Fruit fly (Drosophila melanogaster) whole organism, embryonic: ENCODE data around the gene CG42542.

ENCODE experiments used
- ATbp ChIP-seq: fragments of 200-800 bp; sonication (Bioruptor generic); optimal IDR thresholded peaks from 2 replicates; lab custom pipeline; 2017; ENCODE audit warnings: missing biosample characterization, mild to moderate bottlenecking, missing genetic modification characterization, missing genetic modification reagents
- BEAF-32 ChIP-seq: fragments of 200-800 bp; sonication (Bioruptor generic); optimal IDR thresholded peaks from 3 replicates; lab custom pipeline; 2017; ENCODE audit warnings: missing biosample characterization, missing genetic modification characterization, mild to moderate bottlenecking, moderate library complexity, missing genetic modification reagents
- Bgb ChIP-seq: fragments of 200-800 bp; sonication (Bioruptor generic); IDR thresholded peaks from 2 replicates; pipeline ENCODE4 v1.3.6; 2022; ENCODE audit warnings: missing biosample characterization, missing genetic modification characterization; ENCODE audit not compliant: partially characterized antibody
- CG11093 ChIP-seq: fragments of 200-800 bp; sonication (Bioruptor generic); IDR thresholded peaks from 3 replicates; pipeline ENCODE4 v1.3.6; 2022; ENCODE audit warnings: missing biosample characterization, missing genetic modification characterization
- CG12219 ChIP-seq: fragments of 200-800 bp; sonication (Bioruptor generic); optimal IDR thresholded peaks from 3 replicates; lab custom pipeline; 2018; ENCODE audit warnings: missing biosample characterization, mild to moderate bottlenecking, missing genetic modification characterization
- CG12744 ChIP-seq: fragments of 200-800 bp; sonication (Bioruptor generic); optimal IDR thresholded peaks from 2 replicates; lab custom pipeline; 2016; ENCODE audit warnings: missing biosample characterization, missing genetic modification characterization
- CG13123 ChIP-seq: fragments of 200-800 bp; sonication (Bioruptor generic); optimal IDR thresholded peaks from 2 replicates; lab custom pipeline; 2016; ENCODE audit warnings: missing biosample characterization, missing genetic modification characterization
- CG13296 ChIP-seq: fragments of 200-800 bp; sonication (Bioruptor generic); optimal IDR thresholded peaks from 3 replicates; lab custom pipeline; 2018; ENCODE audit warnings: missing biosample characterization, mild to moderate bottlenecking, missing genetic modification characterization
- CG15073 ChIP-seq: fragments of 200-800 bp; sonication (Bioruptor generic); optimal IDR thresholded peaks from 2 replicates; lab custom pipeline; 2016; ENCODE audit warnings: missing biosample characterization, missing genetic modification characterization
- CG2129 ChIP-seq: fragments of 200-800 bp; sonication (Bioruptor generic); IDR thresholded peaks from 2 replicates; pipeline ENCODE4 v1.3.6; 2022; ENCODE audit warnings: missing biosample characterization, missing genetic modification characterization; ENCODE audit not compliant: partially characterized antibody
- CG31224 ChIP-seq: fragments of 200-800 bp; sonication (Bioruptor generic); IDR thresholded peaks from 2 replicates; pipeline ENCODE4 v1.3.6; 2022; ENCODE audit warnings: missing biosample characterization, missing genetic modification characterization
- CG3163 ChIP-seq: fragments of 200-800 bp; sonication (Bioruptor generic); optimal IDR thresholded peaks from 3 replicates; lab custom pipeline; 2016; ENCODE audit warnings: missing biosample characterization, missing genetic modification characterization
- CG3995 ChIP-seq: fragments of 200-800 bp; sonication (Bioruptor generic); optimal IDR thresholded peaks from 3 replicates; lab custom pipeline; 2016; ENCODE audit warnings: missing biosample characterization, missing genetic modification characterization
- CG43689 ChIP-seq: fragments of 200-800 bp; sonication (Bioruptor generic); IDR thresholded peaks from 2 replicates; pipeline ENCODE4 v1.3.6; 2022; ENCODE audit warnings: missing biosample characterization, missing genetic modification characterization
- CG4707 ChIP-seq: fragments of 200-800 bp; sonication (Bioruptor generic); optimal IDR thresholded peaks from 2 replicates; lab custom pipeline; 2018; ENCODE audit warnings: missing biosample characterization, mild to moderate bottlenecking, missing genetic modification characterization, moderate library complexity
- CG6813 ChIP-seq: fragments of 200-800 bp; sonication (Bioruptor generic); optimal IDR thresholded peaks from 2 replicates; lab custom pipeline; 2017; ENCODE audit warnings: missing biosample characterization, missing genetic modification characterization, mild to moderate bottlenecking, moderate library complexity, missing genetic modification reagents
- CG8359 ChIP-seq: fragments of 200-800 bp; sonication (Bioruptor generic); optimal IDR thresholded peaks from 2 replicates; lab custom pipeline; 2017; ENCODE audit warnings: missing biosample characterization, mild to moderate bottlenecking, missing genetic modification characterization, borderline replicate concordance
- CG8765 ChIP-seq: fragments of 200-800 bp; sonication (Bioruptor generic); IDR thresholded peaks from 2 replicates; pipeline ENCODE4 v1.3.6; 2022; ENCODE audit warnings: missing biosample characterization, missing genetic modification characterization
- Deaf1 ChIP-seq: fragments of 200-800 bp; optimal IDR thresholded peaks from 3 replicates; lab custom pipeline; 2019; ENCODE audit warnings: missing biosample characterization, mild to moderate bottlenecking, missing genetic modification characterization, moderate library complexity
- Dref ChIP-seq: fragments of 200-800 bp; sonication (Bioruptor generic); IDR thresholded peaks from 2 replicates; pipeline ENCODE4 v1.3.6; 2022; ENCODE audit warnings: missing biosample characterization, missing genetic modification characterization
- Eip74EF ChIP-seq, 2 experiments: fragments of 200-800 bp in 1 of 2; fragments of >200 bp in 1 of 2; sonication (Bioruptor generic) in 1 of 2; optimal IDR thresholded peaks; 2 replicates each; lab custom pipeline; 2017 to 2019; ENCODE audit warnings: missing biosample characterization in 2 of 2, missing genetic modification characterization in 2 of 2, mild to moderate bottlenecking in 1 of 2, moderate library complexity in 1 of 2
- HLH4C ChIP-seq: fragments of 200-800 bp; sonication (Bioruptor generic); IDR thresholded peaks from 3 replicates; pipeline ENCODE4 v1.3.6; 2022; ENCODE audit warnings: missing biosample characterization, missing genetic modification characterization; ENCODE audit not compliant: partially characterized antibody
- Hr3 ChIP-seq: fragments of 200-800 bp; sonication (Bioruptor generic); optimal IDR thresholded peaks from 3 replicates; lab custom pipeline; 2016; ENCODE audit warnings: missing biosample characterization, missing genetic modification characterization
- Hr39 ChIP-seq: fragments of >200 bp; optimal IDR thresholded peaks from 2 replicates; lab custom pipeline; 2017
- MESR4 ChIP-seq: fragments of 200-800 bp; sonication (Bioruptor generic); optimal IDR thresholded peaks from 2 replicates; lab custom pipeline; 2018; ENCODE audit warnings: missing biosample characterization, mild to moderate bottlenecking, missing genetic modification characterization, moderate library complexity
- MTF-1 ChIP-seq: fragments of 200-800 bp; sonication (Bioruptor generic); optimal IDR thresholded peaks from 2 replicates; lab custom pipeline; 2018; ENCODE audit warnings: missing biosample characterization, mild to moderate bottlenecking, missing genetic modification characterization, borderline replicate concordance
- Med ChIP-seq: fragments of 200-800 bp; sonication (Bioruptor generic); peaks from one replicate; lab custom pipeline; 2016; ENCODE audit warnings: missing biosample characterization, missing genetic modification characterization, mild to moderate bottlenecking, inconsistent platforms, moderate library complexity
- Optix ChIP-seq: fragments of 200-800 bp; sonication (Bioruptor generic); IDR thresholded peaks from 3 replicates; pipeline ENCODE4 v1.3.6; 2022; ENCODE audit warnings: missing biosample characterization, missing genetic modification characterization
- Sox100B ChIP-seq: fragments of 200-800 bp; sonication (Bioruptor generic); optimal IDR thresholded peaks from 3 replicates; lab custom pipeline; 2018; ENCODE audit warnings: missing biosample characterization, mild to moderate bottlenecking, missing genetic modification characterization
- Vsx1 ChIP-seq: fragments of 200-800 bp; sonication (Bioruptor generic); optimal IDR thresholded peaks from 2 replicates; lab custom pipeline; 2017; ENCODE audit warnings: missing biosample characterization, mild to moderate bottlenecking, missing genetic modification characterization, missing genetic modification reagents
- amos ChIP-seq: fragments of 200-800 bp; sonication (Bioruptor generic); IDR thresholded peaks from 2 replicates; pipeline ENCODE4 v1.3.6; 2022; ENCODE audit warnings: missing biosample characterization, missing genetic modification characterization; ENCODE audit not compliant: partially characterized antibody
- az2 ChIP-seq: fragments of 200-800 bp; sonication (Bioruptor generic); optimal IDR thresholded peaks from 3 replicates; lab custom pipeline; 2016; ENCODE audit warnings: missing biosample characterization, missing genetic modification characterization
- bcd ChIP-seq: fragments of 200-800 bp; sonication (Bioruptor generic); optimal IDR thresholded peaks from 2 replicates; lab custom pipeline; 2017; ENCODE audit warnings: missing biosample characterization, mild to moderate bottlenecking, missing genetic modification characterization
- chm ChIP-seq: fragments of 200-800 bp; sonication (Bioruptor generic); IDR thresholded peaks from 2 replicates; pipeline ENCODE4 v1.3.6; 2022; ENCODE audit warnings: missing biosample characterization, missing genetic modification characterization
- exex ChIP-seq: fragments of 200-800 bp; sonication (Bioruptor generic); optimal IDR thresholded peaks from 4 replicates; lab custom pipeline; 2018; ENCODE audit warnings: missing biosample characterization, mild to moderate bottlenecking, missing genetic modification characterization, moderate library complexity
- gem ChIP-seq: fragments of 200-800 bp; sonication (Bioruptor generic); optimal IDR thresholded peaks from 2 replicates; lab custom pipeline; 2019; ENCODE audit warnings: missing biosample characterization, mild to moderate bottlenecking, missing genetic modification characterization, moderate library complexity
- her ChIP-seq: fragments of 200-800 bp; sonication (Bioruptor generic); optimal IDR thresholded peaks from 2 replicates; lab custom pipeline; 2016; ENCODE audit warnings: missing biosample characterization, missing genetic modification characterization
- jing ChIP-seq: fragments of 200-800 bp; sonication (Bioruptor generic); optimal IDR thresholded peaks from 2 replicates; lab custom pipeline; 2018; ENCODE audit warnings: missing biosample characterization, mild to moderate bottlenecking, missing genetic modification characterization
- ken ChIP-seq: fragments of 200-800 bp; sonication (Bioruptor generic); IDR thresholded peaks from 3 replicates; pipeline ENCODE4 v1.3.6; 2022; ENCODE audit warnings: missing biosample characterization, missing genetic modification characterization
- knrl ChIP-seq: fragments of 200-800 bp; sonication (Bioruptor generic); IDR thresholded peaks from 3 replicates; pipeline ENCODE4 v1.3.6; 2022; ENCODE audit warnings: missing biosample characterization, missing genetic modification characterization; ENCODE audit not compliant: partially characterized antibody
- nom ChIP-seq: fragments of 200-800 bp; sonication (Bioruptor generic); optimal IDR thresholded peaks from 2 replicates; lab custom pipeline; 2017; ENCODE audit warnings: missing biosample characterization, missing genetic modification characterization, mild to moderate bottlenecking, moderate library complexity, missing genetic modification reagents
- oc ChIP-seq: fragments of 200-800 bp; sonication (Bioruptor generic); optimal IDR thresholded peaks from 2 replicates; lab custom pipeline; 2018; ENCODE audit warnings: missing biosample characterization, mild to moderate bottlenecking, missing genetic modification characterization, moderate library complexity
- pros ChIP-seq: fragments of 200-800 bp; sonication (Bioruptor generic); optimal IDR thresholded peaks from 3 replicates; lab custom pipeline; 2019; ENCODE audit warnings: missing biosample characterization, mild to moderate bottlenecking, missing genetic modification characterization, moderate library complexity
- row ChIP-seq: fragments of 200-800 bp; sonication (Bioruptor generic); IDR thresholded peaks from 3 replicates; pipeline ENCODE4 v1.3.6; 2022; ENCODE audit warnings: missing biosample characterization, missing genetic modification characterization
- sens ChIP-seq: fragments of 200-800 bp; sonication (Bioruptor generic); peaks from one replicate; lab custom pipeline; 2016; ENCODE audit warnings: missing biosample characterization, missing genetic modification characterization
- sim ChIP-seq: fragments of 200-800 bp; sonication (Bioruptor generic); IDR thresholded peaks from 2 replicates; pipeline ENCODE4 v1.3.6; 2022; ENCODE audit warnings: missing biosample characterization, missing genetic modification characterization
- slp2 ChIP-seq: fragments of 200-800 bp; sonication (Bioruptor generic); optimal IDR thresholded peaks from 2 replicates; lab custom pipeline; 2016; ENCODE audit warnings: missing biosample characterization, missing genetic modification characterization
- sob ChIP-seq: fragments of 200-800 bp; sonication (Bioruptor generic); IDR thresholded peaks from 2 replicates; pipeline ENCODE4 v1.3.6; 2022; ENCODE audit warnings: missing biosample characterization, missing genetic modification characterization
- ssp ChIP-seq: fragments of 200-800 bp; sonication (Bioruptor generic); IDR thresholded peaks from 2 replicates; pipeline ENCODE4 v1.3.6; 2022; ENCODE audit warnings: missing biosample characterization, missing genetic modification characterization
- ttk ChIP-seq: fragments of 200-800 bp; sonication (Bioruptor generic); IDR thresholded peaks from 2 replicates; pipeline ENCODE4 v2.1.2; 2022; ENCODE audit warnings: missing biosample characterization, missing genetic modification characterization

Gene CG42542

DNA sequence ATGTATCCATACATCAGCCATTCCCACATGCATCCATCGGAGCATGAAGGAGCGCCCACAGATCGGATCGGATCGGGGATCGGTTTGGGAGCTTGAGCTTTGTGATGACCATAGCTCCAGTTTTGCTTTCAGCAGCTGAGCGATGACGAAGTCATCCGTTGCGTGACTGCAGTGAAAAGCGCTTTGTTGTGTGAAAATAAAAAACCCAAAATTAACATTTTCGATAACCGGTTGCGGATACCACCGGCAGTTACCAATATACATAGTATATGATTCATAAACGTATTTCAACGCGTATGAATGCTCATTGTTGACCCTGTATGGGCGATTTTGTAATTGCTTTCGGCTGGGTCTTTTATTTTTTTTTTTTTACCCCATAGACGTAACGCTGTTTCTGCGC lies 8.8 kb downstream of the CG42542 start (continued):
- TF ChIP-seq CG12744: no peak
- no peak for TF ChIP-seq Vsx1 (GFP tag; lab: Kevin White, UChicago)
- no peak for TF ChIP-seq Bgb (GFP tag; lab: Robert Waterston, UW)
- TF ChIP-seq az2: no peak

DNA sequence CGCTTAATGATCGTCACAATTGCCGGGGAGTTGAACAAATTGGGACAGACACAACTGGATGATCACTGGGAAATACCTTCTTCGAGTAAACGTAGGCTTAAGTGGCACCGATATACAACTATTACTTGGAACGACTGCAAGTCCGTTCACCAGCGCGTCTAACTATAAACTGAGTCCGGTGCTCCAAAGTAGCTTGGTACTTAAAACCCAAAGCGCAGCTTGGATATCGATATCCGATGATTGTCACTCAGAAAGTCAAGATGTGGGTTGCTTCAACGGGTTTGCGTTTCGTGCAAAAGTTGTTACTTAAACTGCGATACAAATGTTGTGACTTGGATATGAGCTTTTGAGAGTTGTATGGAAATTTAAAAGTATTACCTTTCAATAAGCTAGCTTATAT lies 9.9 kb downstream of the CG42542 start, which contains the start of gene Spn88Ea:
Spn88Ea (minus strand) TSS at position 175 of the 400 bp plus-strand sequence.
- peak; percentile 55 for TF ChIP-seq HLH4C (GFP tag; lab: Robert Waterston, UW)
- TF ChIP-seq CG8765 (GFP tag; lab: Robert Waterston, UW): no peak
- no peak for TF ChIP-seq CG43689 (GFP tag; lab: Robert Waterston, UW)
- TF ChIP-seq MTF-1 (GFP tag; lab: Kevin White, UChicago): no peak
- peak; percentile 15 for TF ChIP-seq nom (GFP tag; lab: Kevin White, UChicago)
- no peak for TF ChIP-seq Sox100B (GFP tag; lab: Kevin White, UChicago)
- no peak for TF ChIP-seq Hr3 (GFP tag; lab: Kevin White, UChicago)
- no peak for TF ChIP-seq slp2
- TF ChIP-seq ssp (GFP tag; lab: Robert Waterston, UW): peak; percentile 33; the same call in 1 of the 2 replicates
- no peak for TF ChIP-seq Deaf1
- no peak for TF ChIP-seq exex (tag; lab: Kevin White, UChicago)
- no peak for TF ChIP-seq CG15073 (GFP tag; lab: Kevin White, UChicago)
- TF ChIP-seq amos (GFP tag; lab: Robert Waterston, UW): peak; percentile 35; the same call in 1 of the 2 replicates
- no peak for TF ChIP-seq ken (GFP tag; lab: Robert Waterston, UW)
- TF ChIP-seq CG31224 (GFP tag; lab: Robert Waterston, UW): no peak
- TF ChIP-seq CG2129 (GFP tag; lab: Robert Waterston, UW): no peak
- no peak for TF ChIP-seq CG12219
- TF ChIP-seq Dref: peak; percentile 65
- TF ChIP-seq sob: no peak
- peak; percentile 70 for TF ChIP-seq Med (GFP tag; lab: Kevin White, UChicago)
- TF ChIP-seq CG11093 (GFP tag; lab: Robert Waterston, UW): no peak
- no peak for TF ChIP-seq knrl (GFP tag; lab: Robert Waterston, UW)
- TF ChIP-seq CG3163 (GFP tag; lab: Kevin White, UChicago): no peak
- TF ChIP-seq pros (GFP tag; lab: Kevin White, UChicago): no peak
- TF ChIP-seq CG13123 (GFP tag; lab: Kevin White, UChicago): no peak
- TF ChIP-seq Eip74EF (GFP tag; optimal IDR thresholded peaks at IDR 0.05; lab: Kevin White, UChicago): no peak
- no peak for TF ChIP-seq ttk
- no peak for TF ChIP-seq jing
- TF ChIP-seq Optix (GFP tag; lab: Robert Waterston, UW): no peak
- no peak for TF ChIP-seq gem
- TF ChIP-seq Hr39 (lab: Kevin White, UChicago): no peak
- peak; percentile 63 for TF ChIP-seq sens (GFP tag; lab: Kevin White, UChicago)
- no peak for TF ChIP-seq sim (GFP tag; lab: Robert Waterston, UW)
- TF ChIP-seq CG3995 (GFP tag; lab: Kevin White, UChicago): peak; percentile 96
- peak; percentile 18 for TF ChIP-seq MESR4 (GFP tag; lab: Kevin White, UChicago)
- TF ChIP-seq CG6813 (GFP tag; lab: Kevin White, UChicago): no peak
- TF ChIP-seq oc (tag; lab: Kevin White, UChicago): peak; percentile 65
- no peak for TF ChIP-seq CG8359
- TF ChIP-seq BEAF-32 (GFP tag; lab: Kevin White, UChicago): peak; percentile 40
- no peak for TF ChIP-seq CG13296
- no peak for TF ChIP-seq her (GFP tag; lab: Kevin White, UChicago)
- no peak for TF ChIP-seq bcd
- TF ChIP-seq chm (GFP tag; lab: Robert Waterston, UW): peak; percentile 39; the same call in 1 of the 2 replicates
- TF ChIP-seq CG4707 (GFP tag; lab: Kevin White, UChicago): no peak
- TF ChIP-seq ATbp (GFP tag; lab: Kevin White, UChicago): no peak
- TF ChIP-seq row (GFP tag; lab: Robert Waterston, UW): peak; percentile 57
